Worm (Caenorhabditis elegans): Measurements from ENCODE around the gene sir-2.2.

sir-2.2 gene

ce11 chrX:13307852-13308251 is 20.0 kb upstream of the sir-2.2 start (continued):
- TF ChIP-seq arid-1 (GFP tag; conservative IDR thresholded peaks at IDR 0.05) = no peak
- no peak for TF ChIP-seq cey-2 (tag; optimal IDR thresholded peaks at IDR 0.05; ENCODE audit: borderline replicate concordance, insufficient read depth)
- 0 out of 2 replicates have a peak, but pooled peaks have one; percentile 8 for TF ChIP-seq Y48G9A.11 (GFP tag; IDR thresholded peaks at IDR 0.05)
- no peak for TF ChIP-seq zfp-3 (GFP tag; conservative IDR thresholded peaks at IDR 0.05)
- no peak for TF ChIP-seq daf-19 (GFP tag; conservative IDR thresholded peaks at IDR 0.05)
- no peak for TF ChIP-seq set-16 (GFP tag; IDR thresholded peaks at IDR 0.05)
- TF ChIP-seq daf-12 (tag; optimal IDR thresholded peaks at IDR 0.05) = no peak
- no peak for TF ChIP-seq rbr-2 (tag; optimal IDR thresholded peaks at IDR 0.05)
- no peak; the same call in 1 of the 2 replicates for TF ChIP-seq Y105C5A.15 (GFP tag; IDR thresholded peaks at IDR 0.05)
- no peak for TF ChIP-seq egl-27 (tag; optimal IDR thresholded peaks at IDR 0.05)
- TF ChIP-seq fkh-10 (GFP tag; optimal IDR thresholded peaks at IDR 0.05) = no peak
- no peak for TF ChIP-seq daf-8 (GFP tag; IDR thresholded peaks at IDR 0.05)
- peak; percentile 42 for TF ChIP-seq spr-1 (tag; optimal IDR thresholded peaks at IDR 0.05)
- peak; percentile 47 for TF ChIP-seq duxl-1 (tag; optimal IDR thresholded peaks at IDR 0.05; ENCODE audit: poor library complexity)
- no peak for TF ChIP-seq ceh-82 (tag; optimal IDR thresholded peaks at IDR 0.05)
- 0 out of 2 replicates have a peak, but pooled peaks have one; percentile 52 for TF ChIP-seq hmg-1.1 (GFP tag; IDR thresholded peaks at IDR 0.05)
- no peak for TF ChIP-seq unc-39 (tag; optimal IDR thresholded peaks at IDR 0.05)
- TF ChIP-seq ctbp-1 (GFP tag; IDR thresholded peaks at IDR 0.05) = no peak
- TF ChIP-seq dmd-6 (GFP tag; IDR thresholded peaks at IDR 0.05) = no peak
- peak in 1 of 2 experiments; percentile 26 for TF ChIP-seq mdl-1 (tag; optimal IDR thresholded peaks at IDR 0.05)
- no peak for TF ChIP-seq ces-1 (GFP tag; optimal IDR thresholded peaks at IDR 0.05)
- no peak for TF ChIP-seq nhr-6 (tag; optimal IDR thresholded peaks at IDR 0.05)
- no peak for TF ChIP-seq zip-11 (GFP tag; IDR thresholded peaks at IDR 0.05)
- TF ChIP-seq zfp-2 (tag; optimal IDR thresholded peaks at IDR 0.05) = no peak
- TF ChIP-seq snpc-1.2 (GFP tag; IDR thresholded peaks at IDR 0.05) = peak; percentile 50; the same call in 1 of the 2 replicates
- TF ChIP-seq madf-9 (GFP tag; conservative IDR thresholded peaks at IDR 0.05) = 0 out of 2 replicates have a peak, but pooled peaks have one; percentile 11
- no peak for TF ChIP-seq daf-16 (GFP tag; optimal IDR thresholded peaks at IDR 0.05)
- TF ChIP-seq daf-16 (tag; optimal IDR thresholded peaks at IDR 0.05) = no peak
- TF ChIP-seq ceh-20 (GFP tag; IDR thresholded peaks at IDR 0.05) = no peak
- no peak for TF ChIP-seq nhr-237 (tag; optimal IDR thresholded peaks at IDR 0.05)
- no peak; the same call in 1 of the 2 replicates for TF ChIP-seq egl-43 (GFP tag; IDR thresholded peaks at IDR 0.05)
- no peak for TF ChIP-seq nhr-11 (tag; optimal IDR thresholded peaks at IDR 0.05)

DNA sequence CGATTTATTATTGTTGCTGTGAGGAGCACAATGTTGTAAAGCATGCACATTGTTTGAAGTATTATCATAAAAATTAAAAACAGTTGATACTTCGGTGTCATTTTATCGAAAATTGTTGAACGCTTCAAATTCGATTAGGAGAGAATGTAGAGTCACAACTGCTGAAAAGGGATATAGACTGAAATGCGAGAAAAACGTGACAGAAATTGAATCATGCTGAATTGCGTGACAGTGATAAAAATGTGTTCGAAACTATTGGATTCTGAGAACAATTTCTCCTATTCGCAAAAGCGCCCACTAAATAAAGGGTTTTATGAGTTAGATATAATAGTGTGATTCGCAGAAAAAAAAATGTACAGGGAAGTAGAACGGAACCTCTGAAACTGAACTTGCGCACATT is 19.1 kb upstream of the sir-2.2 start, which contains the start of gene srxa-8:
TSS of gene srxa-8 (minus strand) at position 101 of the 400 bp plus-strand sequence.
- TF ChIP-seq Y48G9A.11 (GFP tag; IDR thresholded peaks at IDR 0.05) (no peak), daf-16 (GFP tag; optimal IDR thresholded peaks at IDR 0.05) (no peak), daf-16 (tag; optimal IDR thresholded peaks at IDR 0.05) (no peak), zip-2 (tag; optimal IDR thresholded peaks at IDR 0.05) (no peak), egl-43 (GFP tag; IDR thresholded peaks at IDR 0.05) (no peak)

DNA sequence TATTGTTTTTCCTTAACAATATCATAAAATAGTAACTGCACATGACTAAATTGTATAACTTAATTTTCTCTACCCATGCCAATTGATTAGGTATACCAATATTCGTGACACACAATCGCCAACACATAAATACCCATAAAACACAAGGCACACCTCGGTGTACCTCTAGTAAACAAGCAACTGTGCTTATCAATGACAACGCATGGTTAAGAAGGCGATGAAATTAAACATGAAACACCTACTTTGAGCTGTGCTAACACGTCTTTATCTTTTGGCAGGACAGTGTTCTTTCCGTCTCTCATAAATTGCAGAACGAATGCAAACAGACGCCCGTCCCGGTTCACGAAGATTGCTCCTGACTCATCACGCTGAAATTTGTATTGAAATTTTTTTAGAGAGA is 17.1 kb upstream of the sir-2.2 start:
- TF ChIP-seq ama-1 (optimal IDR thresholded peaks at IDR 0.05) (no peak), nhr-10 (tag; optimal IDR thresholded peaks at IDR 0.05) (peak; percentile 58), duxl-1 (tag; optimal IDR thresholded peaks at IDR 0.05; ENCODE audit: poor library complexity) (no peak), nhr-76 (tag; optimal IDR thresholded peaks at IDR 0.05) (no peak), snpc-1.2 (GFP tag; IDR thresholded peaks at IDR 0.05) (no peak), pha-4 (GFP tag; IDR thresholded peaks at IDR 0.05) (no peak), pha-4 (tag; optimal IDR thresholded peaks at IDR 0.05) (no peak), F49E8.2 (tag; optimal IDR thresholded peaks at IDR 0.05; ENCODE audit: borderline replicate concordance) (no peak), F37D6.2 (tag; optimal IDR thresholded peaks at IDR 0.05) (no peak), tag-97 (GFP tag; IDR thresholded peaks at IDR 0.05) (no peak), daf-16 (GFP tag; optimal IDR thresholded peaks at IDR 0.05) (peak in 1 of 2 experiments; percentile 86), daf-16 (tag; optimal IDR thresholded peaks at IDR 0.05) (peak; percentile 100), zip-2 (tag; optimal IDR thresholded peaks at IDR 0.05) (peak; percentile 27), mep-1 (tag; optimal IDR thresholded peaks at IDR 0.05) (peak; percentile 34), unc-62 (GFP tag; optimal IDR thresholded peaks at IDR 0.05 in 1 of 2) (no peak), unc-62 (tag; optimal IDR thresholded peaks at IDR 0.05) (no peak), nhr-41 (GFP tag; IDR thresholded peaks at IDR 0.05) (no peak), saeg-2 (GFP tag; IDR thresholded peaks at IDR 0.05) (no peak), mxl-3 (GFP tag; optimal IDR thresholded peaks at IDR 0.05) (peak; percentile 67), sdz-12 (GFP tag; optimal IDR thresholded peaks at IDR 0.05) (no peak), mxl-2 (GFP tag; conservative IDR thresholded peaks at IDR 0.05) (no peak), F44E2.7 (GFP tag; IDR thresholded peaks at IDR 0.05) (no peak)
